Worm (Caenorhabditis elegans): Measurements from ENCODE around the gene nucb-1.

The nucb-1 gene

DNA sequence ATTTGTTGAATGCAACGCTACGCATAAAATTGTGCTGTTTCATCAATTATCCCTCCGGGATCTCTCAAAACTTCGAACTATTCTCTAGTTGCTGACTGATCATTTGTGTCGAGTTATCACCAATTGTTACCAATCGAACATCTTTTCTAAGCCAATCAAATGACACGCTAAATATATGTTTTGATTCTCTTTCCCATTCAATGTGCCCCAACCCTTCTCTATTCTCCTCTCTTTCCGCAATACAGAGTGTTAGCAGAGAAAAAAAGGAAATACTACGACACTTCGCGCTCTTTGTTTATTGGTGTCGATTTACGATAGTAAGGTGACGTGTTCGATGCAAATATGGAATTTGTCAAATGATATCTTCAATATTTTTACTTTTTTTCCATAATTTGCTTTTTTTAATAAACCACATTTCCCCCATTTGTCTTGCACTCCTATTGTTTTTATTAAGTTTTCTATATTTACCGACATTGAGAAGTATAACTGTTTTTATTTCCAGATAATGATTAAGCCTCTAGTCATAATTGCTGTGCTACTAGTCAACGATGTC is at the start of gene nucb-1:
Gene nucb-1 (plus strand): TSS at position 503 of the 553 bp plus-strand sequence.
- no peak for TF ChIP-seq aly-1 (tag; optimal IDR thresholded peaks at IDR 0.05)
- TF ChIP-seq hnd-1 (tag; optimal IDR thresholded peaks at IDR 0.05), result no peak
- TF ChIP-seq tra-4 (tag; optimal IDR thresholded peaks at IDR 0.05), result no peak
- TF ChIP-seq scrt-1 (GFP tag; IDR thresholded peaks at IDR 0.05), result no peak
- TF ChIP-seq hmg-4 (GFP tag; optimal IDR thresholded peaks at IDR 0.05), result peak; percentile 5

DNA sequence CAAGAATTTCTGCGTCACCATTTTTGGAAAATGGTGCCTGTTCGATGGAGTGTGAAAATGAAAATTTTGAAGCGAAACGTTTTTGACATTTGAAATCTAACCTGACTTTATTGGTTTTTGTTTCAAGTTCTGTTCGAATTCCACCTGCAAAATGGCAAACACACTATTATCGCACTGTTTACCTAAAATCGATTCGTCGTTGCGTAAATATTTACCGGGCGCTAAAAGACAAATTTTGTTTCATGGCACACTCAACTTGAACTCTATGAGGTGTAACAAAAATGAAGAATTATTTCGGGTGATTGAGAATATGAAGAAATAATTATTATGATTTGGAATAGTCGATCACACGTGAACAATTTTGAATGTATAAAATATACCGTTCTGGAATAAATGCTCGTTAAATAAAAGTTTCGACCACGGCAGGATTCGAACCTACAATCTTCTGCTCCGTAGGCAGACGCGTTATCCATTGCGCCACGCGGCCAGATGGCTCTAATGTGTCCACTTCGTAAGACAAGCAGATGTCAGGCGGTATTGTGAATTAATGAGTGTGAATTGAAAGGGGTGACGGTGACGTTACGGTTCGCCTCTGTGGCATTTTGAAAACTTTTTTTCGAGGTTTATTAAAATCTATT is 49.2 kb upstream of the nucb-1 start:
- TF ChIP-seq ets-7 (tag; optimal IDR thresholded peaks at IDR 0.05) (no peak), hnd-1 (tag; optimal IDR thresholded peaks at IDR 0.05) (peak; percentile 7), tra-4 (tag; optimal IDR thresholded peaks at IDR 0.05) (no peak), scrt-1 (GFP tag; IDR thresholded peaks at IDR 0.05) (peak; percentile 33; the same call in 1 of the 2 replicates), hmg-4 (GFP tag; optimal IDR thresholded peaks at IDR 0.05) (peak; percentile 41), B0310.2 (tag; optimal IDR thresholded peaks at IDR 0.05) (no peak), aly-1 (tag; optimal IDR thresholded peaks at IDR 0.05) (no peak), F13C5.2 (tag; optimal IDR thresholded peaks at IDR 0.05) (no peak), ceh-36 (tag; optimal IDR thresholded peaks at IDR 0.05) (peak; percentile 34), sea-1 (GFP tag; conservative IDR thresholded peaks at IDR 0.05) (peak; percentile 61; the same call in 1 of the 2 replicates), ama-1 (optimal IDR thresholded peaks at IDR 0.05) (no peak), hmbx-1 (tag; optimal IDR thresholded peaks at IDR 0.05) (no peak), pes-1 (GFP tag; IDR thresholded peaks at IDR 0.05) (peak; percentile 78), flt-1 (GFP tag; IDR thresholded peaks at IDR 0.05) (peak; percentile 70), tbx-11 (GFP tag; IDR thresholded peaks at IDR 0.05) (peak; percentile 43; the same call in 1 of the 2 replicates)

DNA sequence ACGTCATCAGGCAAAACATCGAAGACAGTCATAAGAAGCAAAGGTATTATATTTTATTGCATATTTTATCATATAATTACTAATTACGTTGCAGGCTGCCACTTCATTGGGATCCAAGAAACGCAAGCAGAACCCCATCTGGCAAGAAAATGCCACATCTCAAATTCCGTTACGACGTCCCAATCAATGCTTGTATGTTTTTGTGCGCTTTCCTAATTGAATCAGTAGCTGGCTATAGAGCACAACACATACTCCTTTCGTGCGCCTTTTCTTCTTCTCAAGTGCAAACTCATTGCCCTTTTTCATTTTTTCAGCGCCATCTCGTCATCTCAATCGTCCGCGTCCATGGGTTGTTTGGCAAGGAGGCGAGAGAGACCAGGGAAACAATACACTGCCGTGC is 46.6 kb upstream of the nucb-1 start:
- TF ChIP-seq flt-1 (GFP tag; IDR thresholded peaks at IDR 0.05) (no peak), tbx-37 (GFP tag; conservative IDR thresholded peaks at IDR 0.05) (no peak), ets-7 (tag; optimal IDR thresholded peaks at IDR 0.05) (no peak), sea-1 (GFP tag; conservative IDR thresholded peaks at IDR 0.05) (no peak), pes-1 (GFP tag; IDR thresholded peaks at IDR 0.05) (no peak), tra-4 (tag; optimal IDR thresholded peaks at IDR 0.05) (no peak), F13C5.2 (tag; optimal IDR thresholded peaks at IDR 0.05) (no peak), aly-1 (tag; optimal IDR thresholded peaks at IDR 0.05) (no peak), hnd-1 (tag; optimal IDR thresholded peaks at IDR 0.05) (no peak), ama-1 (optimal IDR thresholded peaks at IDR 0.05) (no peak), ceh-13 (GFP tag; optimal IDR thresholded peaks at IDR 0.05) (no peak), scrt-1 (GFP tag; IDR thresholded peaks at IDR 0.05) (no peak), tbx-11 (GFP tag; IDR thresholded peaks at IDR 0.05) (no peak), hmbx-1 (tag; optimal IDR thresholded peaks at IDR 0.05) (no peak), hmg-4 (GFP tag; optimal IDR thresholded peaks at IDR 0.05) (no peak), B0310.2 (tag; optimal IDR thresholded peaks at IDR 0.05) (no peak)

DNA sequence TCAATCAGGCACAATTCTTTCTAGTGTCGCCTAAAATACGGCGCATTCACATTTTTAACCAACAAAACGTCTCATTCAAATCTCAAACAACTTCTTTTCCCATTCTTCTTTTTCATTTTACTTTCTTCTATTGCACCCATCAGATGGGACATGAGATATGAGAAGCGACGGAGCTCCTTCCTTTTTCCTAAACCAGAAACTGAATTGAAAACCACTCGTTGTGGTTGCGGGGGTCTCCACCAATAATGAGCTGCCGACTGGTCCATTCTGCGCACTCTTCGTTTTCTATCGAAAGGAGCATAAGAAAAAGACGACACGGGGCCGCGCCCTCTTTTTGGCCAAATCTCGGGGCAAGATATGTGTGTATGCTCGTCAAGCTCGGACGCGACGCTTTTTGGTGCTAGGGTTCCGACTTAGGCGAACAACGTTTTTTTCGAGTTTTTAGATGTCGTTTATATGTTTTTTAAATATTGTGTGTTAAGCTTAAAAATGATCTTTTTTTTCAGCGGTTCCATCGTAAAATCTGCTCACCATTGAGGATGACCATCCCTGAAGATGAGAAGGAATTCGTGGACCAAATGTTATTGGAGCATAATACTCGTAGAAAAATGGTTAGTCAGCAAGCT is 43.1 kb upstream of the nucb-1 start, which contains the start of gene F09B9.5:
Gene F09B9.5 (plus strand): TSS at position 501 of the 626 bp plus-strand sequence.
- TF ChIP-seq hmbx-1 (tag; optimal IDR thresholded peaks at IDR 0.05) (no peak), pes-1 (GFP tag; IDR thresholded peaks at IDR 0.05) (0 out of 2 replicates have a peak, but pooled peaks have one; percentile 44)

DNA sequence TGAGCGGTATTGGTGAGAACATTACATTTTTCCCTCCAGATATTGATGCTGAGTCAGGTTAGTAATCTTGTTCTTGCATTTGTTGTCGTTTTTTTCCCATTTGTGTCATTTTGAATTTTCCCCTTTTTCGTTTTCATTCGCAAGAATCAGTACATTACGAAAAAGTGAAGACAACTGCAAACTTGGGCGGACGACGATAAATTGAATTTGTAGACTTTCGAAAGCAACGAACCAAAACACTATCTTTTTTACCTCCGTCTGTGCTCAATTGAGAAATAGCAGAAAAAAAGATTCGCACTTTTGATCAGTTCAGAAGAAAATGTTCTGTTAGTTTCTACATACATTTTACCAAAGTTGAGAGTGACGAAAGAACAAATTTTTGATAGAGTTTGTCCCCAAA is 42.4 kb upstream of the nucb-1 start:
- no peak for TF ChIP-seq hmbx-1 (tag; optimal IDR thresholded peaks at IDR 0.05)
- TF ChIP-seq ceh-36 (tag; optimal IDR thresholded peaks at IDR 0.05), result no peak
- no peak for TF ChIP-seq scrt-1 (GFP tag; IDR thresholded peaks at IDR 0.05)
- TF ChIP-seq aly-1 (tag; optimal IDR thresholded peaks at IDR 0.05), result no peak
- no peak for TF ChIP-seq tbx-37 (GFP tag; conservative IDR thresholded peaks at IDR 0.05)
- TF ChIP-seq tbx-11 (GFP tag; IDR thresholded peaks at IDR 0.05), result no peak
- TF ChIP-seq sea-1 (GFP tag; conservative IDR thresholded peaks at IDR 0.05), result no peak
- no peak for TF ChIP-seq ets-7 (tag; optimal IDR thresholded peaks at IDR 0.05)

DNA sequence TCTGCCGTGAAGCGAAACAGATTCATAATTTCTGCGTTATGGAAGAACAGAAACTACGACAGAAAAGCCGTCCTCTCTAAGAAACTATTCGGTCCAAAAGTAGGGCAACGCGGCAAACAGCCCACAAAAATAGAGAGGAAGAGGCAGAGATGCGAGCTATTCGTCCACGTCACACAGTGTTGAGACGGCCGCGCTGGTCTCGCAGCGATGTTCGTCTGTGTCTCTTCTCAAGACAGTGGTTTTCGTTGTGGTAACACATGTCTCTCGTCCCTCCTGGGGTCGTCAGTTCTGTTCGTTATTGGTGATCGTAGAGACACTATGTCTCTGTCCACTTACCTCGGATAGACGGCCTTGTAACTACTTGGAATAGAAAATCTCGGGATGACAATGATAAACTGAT is 38.8 kb upstream of the nucb-1 start, which contains the start of gene erd-2.1:
Gene erd-2.1 (minus strand): TSS at position 114 of the 400 bp plus-strand sequence.
- TF ChIP-seq hmg-4 (GFP tag; optimal IDR thresholded peaks at IDR 0.05) (peak; percentile 59), F13C5.2 (tag; optimal IDR thresholded peaks at IDR 0.05) (no peak)

DNA sequence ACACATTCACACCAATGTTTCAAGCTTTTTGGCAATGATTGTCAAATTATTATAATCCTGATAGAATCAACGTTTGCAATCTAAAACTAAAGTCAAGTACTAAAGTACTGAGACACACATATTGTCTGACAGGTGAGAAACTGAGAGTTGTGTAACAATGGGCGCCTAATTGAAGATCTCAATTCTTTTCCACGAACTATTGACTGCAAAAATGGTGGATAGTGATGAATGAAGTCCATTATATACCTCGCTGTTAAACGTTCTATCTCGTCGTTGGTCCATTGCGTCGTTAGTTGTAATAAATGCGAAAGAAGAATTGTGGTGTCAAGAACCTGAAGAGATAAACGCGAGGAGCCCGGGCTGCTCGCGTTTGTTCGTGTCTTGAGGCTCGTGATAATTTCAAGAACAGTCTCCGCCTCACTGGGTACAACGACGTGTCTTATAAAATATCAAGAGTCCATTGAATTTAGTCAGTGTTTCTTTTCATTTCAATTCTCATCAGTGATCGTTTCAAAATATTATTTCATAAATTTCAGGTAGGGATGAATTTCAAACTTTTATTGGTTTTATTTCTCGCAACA is 37.3 kb upstream of the nucb-1 start, which contains the start of gene F09B9.4:
Gene F09B9.4 (plus strand): TSS at position 531 of the 581 bp plus-strand sequence.
- TF ChIP-seq hmbx-1 (tag; optimal IDR thresholded peaks at IDR 0.05) (no peak), F13C5.2 (tag; optimal IDR thresholded peaks at IDR 0.05) (no peak), sea-1 (GFP tag; conservative IDR thresholded peaks at IDR 0.05) (no peak), tra-4 (tag; optimal IDR thresholded peaks at IDR 0.05) (no peak), tbx-11 (GFP tag; IDR thresholded peaks at IDR 0.05) (no peak)

DNA sequence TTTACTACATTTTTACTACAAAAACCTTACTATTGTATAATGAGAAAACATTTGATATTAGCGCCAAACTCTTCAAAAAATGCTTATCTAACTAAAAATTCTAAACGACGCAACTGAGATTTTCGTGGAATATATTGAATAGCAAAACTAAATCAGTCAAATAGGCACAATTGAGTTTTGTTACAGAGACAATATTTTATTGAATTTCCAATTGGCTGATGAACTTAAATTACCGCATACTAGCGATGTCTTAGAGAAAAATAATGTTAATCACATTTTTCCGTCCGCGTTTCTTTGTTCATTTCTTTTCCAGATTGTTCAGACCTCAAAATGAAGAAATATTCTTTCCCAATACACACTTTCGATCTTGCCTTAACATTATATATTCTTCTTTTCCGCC is 35.0 kb upstream of the nucb-1 start:
- no peak for TF ChIP-seq hmg-4 (GFP tag; optimal IDR thresholded peaks at IDR 0.05)
- TF ChIP-seq flt-1 (GFP tag; IDR thresholded peaks at IDR 0.05), result no peak
- no peak for TF ChIP-seq ama-1 (optimal IDR thresholded peaks at IDR 0.05)
- no peak for TF ChIP-seq tra-4 (tag; optimal IDR thresholded peaks at IDR 0.05)
- no peak for TF ChIP-seq pes-1 (GFP tag; IDR thresholded peaks at IDR 0.05)
- TF ChIP-seq sea-1 (GFP tag; conservative IDR thresholded peaks at IDR 0.05), result no peak
- TF ChIP-seq ets-7 (tag; optimal IDR thresholded peaks at IDR 0.05), result no peak
- no peak for TF ChIP-seq ceh-36 (tag; optimal IDR thresholded peaks at IDR 0.05)
- TF ChIP-seq hnd-1 (tag; optimal IDR thresholded peaks at IDR 0.05), result no peak

Data from whole organism, early embryonic.